Worm (Caenorhabditis elegans) whole organism, midembryonic: ENCODE results near the gene F39D8.3.

Source experiments
- T22C8.4 ChIP-seq: fragments of 200-800 bp; sonication (Bioruptor generic); IDR thresholded peaks from 2 replicates; pipeline ENCODE4 v1.3.6; 2022; ENCODE audit warnings: missing genetic modification characterization, missing compliant biosample characterization
- flt-1 ChIP-seq: fragments of 200-800 bp; sonication (Bioruptor generic); IDR thresholded peaks from 2 replicates; pipeline ENCODE4 v1.3.6; 2022; ENCODE audit warnings: missing genetic modification characterization, missing compliant biosample characterization
- klf-2 ChIP-seq: fragments of 200-800 bp; sonication (Bioruptor generic); conservative IDR thresholded peaks from 2 replicates; pipeline ENCODE4 v1.3.6; 2022; ENCODE audit warnings: missing genetic modification reagents, missing genetic modification characterization, missing compliant biosample characterization
- med-1 ChIP-seq: sonication (generic microtip); optimal IDR thresholded peaks from 2 replicates; lab custom pipeline; 2017; ENCODE audit warnings: missing genetic modification characterization, mild to moderate bottlenecking, missing compliant biosample characterization, antibody characterized with exemption, missing genetic modification reagents; ENCODE audit not compliant: insufficient read depth
- ref-1 ChIP-seq: fragments of 200-800 bp; sonication (Bioruptor generic); conservative IDR thresholded peaks from 2 replicates; pipeline ENCODE4 v1.3.6; 2022; ENCODE audit warnings: missing genetic modification reagents, missing genetic modification characterization, missing compliant biosample characterization
- tab-1 ChIP-seq: fragments of 200-800 bp; sonication (Bioruptor generic); IDR thresholded peaks from 2 replicates; pipeline ENCODE4 v1.3.6; 2022; ENCODE audit warnings: missing genetic modification characterization, missing compliant biosample characterization
- ztf-23 ChIP-seq: fragments of 200-800 bp; sonication (Bioruptor generic); IDR thresholded peaks from 2 replicates; pipeline ENCODE4 v1.3.6; 2022; ENCODE audit warnings: missing genetic modification reagents, missing genetic modification characterization, missing compliant biosample characterization

DNA sequence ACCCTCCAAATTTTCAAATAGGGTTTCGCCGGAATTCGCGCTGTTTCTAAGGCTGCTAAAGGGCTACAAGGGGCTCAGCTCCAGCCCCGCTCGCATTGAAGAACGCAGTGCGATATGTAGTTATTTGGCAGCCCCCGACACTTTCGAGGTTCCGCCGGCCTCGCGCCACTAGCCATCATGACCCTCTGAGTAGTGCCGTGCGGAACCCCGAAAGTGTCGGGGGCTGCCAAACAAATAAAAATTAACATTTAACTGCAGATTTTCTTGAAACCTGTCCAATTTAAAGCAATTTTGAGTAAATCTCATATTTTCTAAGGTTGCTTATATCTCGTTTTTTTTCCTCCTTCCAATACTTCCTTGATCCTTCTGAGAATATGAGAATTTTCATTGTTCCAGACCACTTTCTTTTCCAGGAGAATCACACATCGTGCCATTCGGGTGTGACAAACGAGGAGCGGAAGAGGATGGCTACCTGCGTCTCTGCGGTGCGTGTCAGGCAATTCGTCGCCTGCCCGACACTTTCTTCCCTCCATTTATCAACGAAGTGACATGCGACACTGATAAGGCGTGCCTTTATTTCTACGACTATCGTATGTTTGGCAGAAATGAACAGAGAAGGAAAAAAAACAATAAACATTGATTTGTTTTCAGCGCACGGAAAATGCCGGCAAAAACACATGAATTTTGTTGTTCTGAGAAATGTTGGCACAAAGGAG is 3.1 kb downstream of the F39D8.3 start:
- TF ChIP-seq ref-1, result no peak
- no peak for TF ChIP-seq tab-1 (GFP tag; lab: Robert Waterston, UW)
- TF ChIP-seq med-1, result no peak
- TF ChIP-seq klf-2 (GFP tag; lab: Robert Waterston, UW), result no peak
- TF ChIP-seq ztf-23, result no peak
- TF ChIP-seq T22C8.4 (GFP tag; lab: Robert Waterston, UW), result no peak
- TF ChIP-seq flt-1 (GFP tag; lab: Robert Waterston, UW), result no peak
